Fruit fly (Drosophila melanogaster) whole organism: Measurements from ENCODE around the gene CG31051.

Experiments used
- CG8478 ChIP-seq: fragments of >200 bp; optimal IDR thresholded peaks from 2 replicates; lab custom pipeline; 2018; ENCODE audit warnings: inconsistent platforms
- Dll ChIP-seq: fragments of >200 bp; optimal IDR thresholded peaks from 2 replicates; lab custom pipeline; 2017
- EcR ChIP-seq, 2 experiments: fragments of >200 bp; optimal IDR thresholded peaks; 2 replicates each; lab custom pipeline; 2017; ENCODE audit warnings: missing biosample characterization in 2 of 2, missing genetic modification characterization in 2 of 2, missing genetic modification reagents in 2 of 2
- pan ChIP-seq: fragments of >200 bp; optimal IDR thresholded peaks from 2 replicates; lab custom pipeline; 2017

DNA sequence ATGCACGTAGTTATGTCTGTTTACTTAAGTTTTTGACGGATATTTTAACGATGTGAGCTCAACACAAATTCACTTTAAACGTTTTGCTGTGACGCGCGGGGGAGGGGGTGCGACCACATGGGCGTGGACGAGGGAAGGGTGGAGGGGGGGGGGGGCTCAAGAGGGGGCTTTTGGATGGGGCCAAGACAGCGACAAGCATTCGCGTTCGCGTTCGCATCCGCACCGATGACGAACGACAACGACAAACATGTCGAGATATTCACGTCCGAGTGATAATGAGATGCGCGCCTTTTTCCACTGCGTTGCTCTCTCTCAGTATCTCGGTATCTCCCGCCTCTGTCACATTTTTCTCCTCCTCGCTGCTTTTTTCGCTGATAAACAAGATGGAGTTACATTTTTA lies 43.2 kb upstream of the CG31051 start:
- TF ChIP-seq Dll (lab: Kevin White, UChicago) = no peak
- no peak for TF ChIP-seq pan
- no peak for TF ChIP-seq EcR (GFP tag; optimal IDR thresholded peaks at IDR 0.05; lab: Kevin White, UChicago)
- no peak for TF ChIP-seq CG8478
